Fruit fly (Drosophila melanogaster): ENCODE results near the gene Idgf1.

Idgf1 gene

DNA sequence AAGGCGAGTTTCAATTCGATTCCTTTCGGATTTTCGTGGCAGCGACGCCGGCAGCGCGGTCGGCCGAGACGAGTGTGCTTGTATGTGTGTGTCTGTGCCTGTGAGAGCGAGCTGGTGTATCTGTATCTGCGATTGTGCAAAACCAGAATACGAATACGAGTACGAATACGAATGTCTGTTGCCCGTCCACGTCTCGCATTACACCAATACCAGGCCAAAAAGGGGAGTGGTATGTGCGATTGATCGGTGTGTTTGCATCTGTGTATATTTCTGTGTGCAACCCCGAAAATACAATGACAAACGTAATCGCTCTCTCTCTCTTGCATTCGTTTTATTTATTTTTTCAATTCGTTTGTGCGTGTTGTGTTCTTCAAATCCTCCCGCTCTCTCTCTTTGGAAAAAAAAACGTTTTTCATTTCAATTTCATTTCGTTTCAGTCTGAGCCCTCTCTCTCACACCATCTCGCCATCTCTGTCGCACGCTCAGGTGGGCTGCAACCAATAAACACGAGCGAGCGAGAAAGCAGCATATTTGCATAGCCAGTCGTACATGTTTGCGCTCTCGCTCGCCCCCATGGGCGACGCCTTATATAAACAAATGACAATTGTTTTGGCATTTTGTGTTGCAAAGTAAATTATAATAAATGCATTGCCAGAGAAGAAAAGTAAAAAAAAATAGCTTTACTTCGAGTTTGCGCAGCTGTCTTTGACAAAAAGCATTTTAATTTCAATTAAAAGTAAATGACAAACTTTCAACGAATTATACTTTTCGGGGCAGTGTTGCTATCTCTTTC, 41.1 kb downstream of the Idgf1 start (continued):
- TF ChIP-seq chif (GFP tag; optimal IDR thresholded peaks at IDR 0.05) = peak; percentile 35 to 38
- no peak for TF ChIP-seq CG2202 (tag; optimal IDR thresholded peaks at IDR 0.05)
- TF ChIP-seq HHEX (GFP tag; optimal IDR thresholded peaks at IDR 0.05) = peak; percentile 48
- TF ChIP-seq sr (GFP tag; IDR thresholded peaks at IDR 0.05) = peak; percentile 74; the same call in 2 of the 3 replicates
- no peak for TF ChIP-seq CG6765 (GFP tag; optimal IDR thresholded peaks at IDR 0.05)
- peak; percentile 2 for TF ChIP-seq CG12769 (tag; optimal IDR thresholded peaks at IDR 0.05)
- TF ChIP-seq Awh (GFP tag; IDR thresholded peaks at IDR 0.05) = peak; percentile 31; the same call in 1 of the 2 replicates
- peak in 1 of 2 experiments; percentile 18 for TF ChIP-seq bsh (GFP tag; optimal IDR thresholded peaks at IDR 0.05)
- TF ChIP-seq CG9932 (GFP tag; IDR thresholded peaks at IDR 0.05) = 0 out of 2 replicates have a peak, but pooled peaks have one; percentile 26
- TF ChIP-seq cg (GFP tag; optimal IDR thresholded peaks at IDR 0.05) = peak; percentile 89
- TF ChIP-seq Nf-YC (tag; optimal IDR thresholded peaks at IDR 0.05) = peak; percentile 98
- peak; percentile 69 for TF ChIP-seq CoRest (tag; optimal IDR thresholded peaks at IDR 0.05)
- TF ChIP-seq CG12236 (GFP tag; optimal IDR thresholded peaks at IDR 0.05) = peak; percentile 42
- TF ChIP-seq CG14441 (GFP tag; IDR thresholded peaks at IDR 0.05) = peak; percentile 59
- TF ChIP-seq CG15073 (GFP tag; optimal IDR thresholded peaks at IDR 0.05) = no peak

DNA sequence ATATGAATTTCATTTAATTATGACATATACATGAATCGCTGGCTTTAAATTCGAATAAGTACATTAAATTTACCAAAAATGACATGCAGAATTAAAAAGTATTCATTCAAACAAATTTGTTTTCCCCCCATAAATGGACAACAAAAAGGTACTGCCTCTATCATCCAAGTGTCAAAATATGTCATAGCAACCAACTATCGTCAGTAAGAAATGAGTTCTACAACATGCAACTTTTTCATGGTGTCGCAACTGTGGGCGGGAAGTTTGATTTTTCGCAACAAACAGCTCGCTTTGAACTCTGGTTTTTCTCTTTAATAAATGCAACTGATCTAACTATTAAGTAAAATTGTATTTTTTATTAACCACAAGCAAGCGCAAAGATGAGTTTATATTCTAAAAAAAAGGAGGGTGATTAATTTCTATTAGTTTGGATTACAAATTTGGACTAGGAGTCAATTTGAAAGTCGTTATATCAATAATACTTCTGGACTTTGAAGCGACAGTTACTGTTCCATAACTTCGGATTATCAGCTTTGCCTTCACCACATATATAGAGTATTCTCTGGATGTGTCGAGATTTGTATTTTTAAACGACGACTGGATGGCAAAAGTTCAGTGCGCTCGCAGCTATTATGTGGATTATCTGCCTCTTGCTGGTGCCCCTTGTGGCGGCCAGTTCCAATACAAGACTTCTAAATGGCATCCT, 42.6 kb downstream of the Idgf1 start, which contains the start of gene Nepl8:
Nepl8 (plus strand) TSS at position 578 of the 706 bp plus-strand sequence.
- TF ChIP-seq Sry-δ (GFP tag; optimal IDR thresholded peaks at IDR 0.05) (peak; percentile 59), zen (tag; optimal IDR thresholded peaks at IDR 0.05) (peak; percentile 37), CG6272 (GFP tag; IDR thresholded peaks at IDR 0.05) (peak; percentile 57; the same call in 1 of the 2 replicates), Bteb2 (GFP tag; optimal IDR thresholded peaks at IDR 0.05) (peak; percentile 8), CG7556 (GFP tag; optimal IDR thresholded peaks at IDR 0.05) (no peak), vvl (GFP tag; IDR thresholded peaks at IDR 0.05) (peak; percentile 68), bsh (GFP tag; optimal IDR thresholded peaks at IDR 0.05) (peak in 1 of 2 experiments; percentile 12), CG12155 (GFP tag; optimal IDR thresholded peaks at IDR 0.05) (peak; percentile 42), CG1024 (GFP tag; IDR thresholded peaks at IDR 0.05) (0 out of 2 replicates have a peak, but pooled peaks have one; percentile 29), shn (GFP tag; optimal IDR thresholded peaks at IDR 0.05) (peak; percentile 45), CG12391 (tag; optimal IDR thresholded peaks at IDR 0.05) (peak; percentile 47), Gug (GFP tag; IDR thresholded peaks at IDR 0.05) (peak; percentile 24; the same call in 1 of the 4 replicates), CG11093 (GFP tag; IDR thresholded peaks at IDR 0.05) (no peak), Oli (tag; optimal IDR thresholded peaks at IDR 0.05) (no peak), CG12769 (tag; optimal IDR thresholded peaks at IDR 0.05) (peak; percentile 41), Dp (GFP tag; optimal IDR thresholded peaks at IDR 0.05) (peak; percentile 100), bab2 (GFP tag; optimal IDR thresholded peaks at IDR 0.05) (peak; percentile 11), Opbp (GFP tag; IDR thresholded peaks at IDR 0.05; ENCODE audit: partially characterized antibody) (peak; percentile 58; the same call in 1 of the 3 replicates), grau (tag; optimal IDR thresholded peaks at IDR 0.05) (peak; percentile 32), HmgD (GFP tag; optimal IDR thresholded peaks at IDR 0.05) (peak; percentile 92), her (GFP tag; optimal IDR thresholded peaks at IDR 0.05) (peak; percentile 31), amos (GFP tag; IDR thresholded peaks at IDR 0.05; ENCODE audit: partially characterized antibody) (peak; percentile 40; the same call in 1 of the 2 replicates), Stat92E (GFP tag; optimal IDR thresholded peaks at IDR 0.05) (peak in 1 of 3 experiments; percentile 39), CG10543 (GFP tag; optimal IDR thresholded peaks at IDR 0.05) (no peak), cas (GFP tag; IDR thresholded peaks at IDR 0.05) (no peak), Hmr (GFP tag; optimal IDR thresholded peaks at IDR 0.05) (peak; percentile 55), dpn (GFP tag; optimal IDR thresholded peaks at IDR 0.05) (peak; percentile 44 to 52), CG4707 (GFP tag; optimal IDR thresholded peaks at IDR 0.05) (peak; percentile 82), CG6683 (GFP tag; optimal IDR thresholded peaks at IDR 0.05) (no peak), dati (GFP tag; IDR thresholded peaks at IDR 0.05) (no peak), NC2α (GFP tag; optimal IDR thresholded peaks at IDR 0.05) (no peak), Mad (GFP tag; optimal IDR thresholded peaks at IDR 0.05) (peak; percentile 27), Kr (GFP tag; optimal IDR thresholded peaks at IDR 0.05) (no peak)
